Worm (Caenorhabditis elegans): ENCODE results near the gene K10C2.12.

The K10C2.12 gene

DNA sequence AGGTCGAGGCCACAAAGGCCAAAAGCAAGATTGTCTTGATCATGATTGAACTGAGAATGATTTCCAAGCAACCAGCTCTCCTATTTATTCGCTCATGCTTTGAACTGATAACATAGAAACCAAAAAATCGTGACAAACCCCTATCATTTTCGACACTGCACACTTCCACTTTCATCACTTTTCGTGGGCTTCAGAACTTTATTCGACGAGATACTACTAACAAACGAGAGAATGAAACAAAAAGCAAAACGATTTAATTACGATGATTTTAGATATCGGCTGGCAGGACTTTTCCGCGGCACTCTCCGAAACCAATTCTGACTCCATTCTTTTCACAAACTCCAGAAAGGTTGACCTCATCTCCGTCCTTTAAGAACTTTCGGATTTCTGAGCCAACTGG, 26.0 kb upstream of the K10C2.12 start, which contains the start of gene asp-14:
TSS of gene asp-14 (minus strand) at position 101 of the 400 bp plus-strand sequence.
- no peak for TF ChIP-seq ceh-16 (tag; optimal IDR thresholded peaks at IDR 0.05)
- peak; percentile 2 for TF ChIP-seq fos-1 (tag; optimal IDR thresholded peaks at IDR 0.05)

DNA sequence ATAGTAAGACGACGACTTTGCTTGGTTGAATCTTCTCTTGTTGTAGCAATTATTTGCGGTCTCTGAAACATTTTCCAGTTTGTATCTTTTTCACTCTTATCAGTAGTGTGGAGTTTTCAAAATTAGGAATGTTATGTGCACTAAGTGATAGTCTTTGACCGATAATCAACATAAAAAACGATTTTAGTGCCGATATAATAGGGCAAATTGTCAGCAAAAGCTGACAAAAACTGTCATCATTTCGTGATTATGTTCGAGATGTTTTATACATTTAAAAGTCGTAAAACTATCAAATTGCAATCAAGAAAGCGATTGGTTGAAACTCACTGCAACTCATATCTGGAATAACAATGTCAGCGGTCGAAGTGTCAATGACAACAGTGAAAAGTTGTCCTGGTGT, 24.7 kb upstream of the K10C2.12 start:
- no peak for TF ChIP-seq lsy-2 (tag; optimal IDR thresholded peaks at IDR 0.05)
- no peak for TF ChIP-seq nhr-21 (tag; optimal IDR thresholded peaks at IDR 0.05)
- TF ChIP-seq skn-1 (tag; optimal IDR thresholded peaks at IDR 0.05) = peak; percentile 97
- peak; percentile 46 for TF ChIP-seq fos-1 (tag; optimal IDR thresholded peaks at IDR 0.05)

DNA sequence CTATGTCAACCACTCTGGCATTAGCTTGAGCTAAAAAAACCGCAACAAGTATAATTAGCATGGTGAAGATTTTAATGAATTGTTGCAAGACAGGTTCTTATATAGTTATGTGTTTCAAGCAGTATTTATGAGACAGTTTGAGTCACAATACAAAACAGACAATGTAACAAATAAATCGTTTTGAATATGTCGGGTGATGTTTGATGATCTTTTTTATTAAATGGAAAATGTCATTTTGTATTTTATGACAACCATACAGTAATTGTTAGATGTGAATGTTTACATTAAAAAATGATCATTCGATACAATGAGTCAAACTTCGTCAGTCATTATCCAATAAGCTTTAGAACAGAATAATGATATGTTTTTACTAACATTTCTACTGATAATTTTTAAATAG, 22.8 kb upstream of the K10C2.12 start, which contains the start of gene K10C2.7:
TSS of gene K10C2.7 (minus strand) at position 101 of the 400 bp plus-strand sequence.
- no peak for TF ChIP-seq dmd-4 (tag; optimal IDR thresholded peaks at IDR 0.05)
- TF ChIP-seq unc-55 (GFP tag; optimal IDR thresholded peaks at IDR 0.05) = no peak
- TF ChIP-seq nhr-10 (tag; optimal IDR thresholded peaks at IDR 0.05) = no peak
- TF ChIP-seq R02D3.7 (tag; optimal IDR thresholded peaks at IDR 0.05) = no peak
- TF ChIP-seq crh-2 (tag; optimal IDR thresholded peaks at IDR 0.05) = no peak
- TF ChIP-seq zag-1 (tag; optimal IDR thresholded peaks at IDR 0.05) = no peak
- TF ChIP-seq lin-39 (tag; optimal IDR thresholded peaks at IDR 0.05) = no peak
- no peak for TF ChIP-seq ZK546.5 (tag; optimal IDR thresholded peaks at IDR 0.05)
- no peak for TF ChIP-seq elt-3 (tag; optimal IDR thresholded peaks at IDR 0.05)
- TF ChIP-seq ama-1 (optimal IDR thresholded peaks at IDR 0.05) = no peak
- no peak for TF ChIP-seq egl-27 (tag; optimal IDR thresholded peaks at IDR 0.05)
- no peak for TF ChIP-seq skn-1 (tag; optimal IDR thresholded peaks at IDR 0.05)
- no peak for TF ChIP-seq lin-11 (tag; optimal IDR thresholded peaks at IDR 0.05)
- TF ChIP-seq ztf-1 (GFP tag; conservative IDR thresholded peaks at IDR 0.05) = no peak

DNA sequence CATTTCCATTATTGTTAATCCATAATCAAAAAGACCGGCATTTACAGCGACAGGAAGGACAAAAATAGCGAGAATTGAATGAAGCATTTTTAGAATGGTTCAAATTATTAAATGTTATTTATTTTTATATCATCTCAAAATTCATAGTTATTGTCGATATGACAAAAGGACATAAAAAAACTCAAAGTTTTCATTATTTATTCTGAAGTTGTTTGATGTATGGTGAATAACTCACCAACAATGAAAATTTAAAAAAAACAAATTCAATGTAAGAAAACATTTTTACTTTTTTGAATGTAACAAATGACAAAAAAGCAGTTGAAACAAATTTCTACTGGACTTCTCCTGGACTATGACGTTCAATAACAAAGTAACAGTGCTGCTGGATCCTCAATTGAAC, 19.9 kb upstream of the K10C2.12 start, which contains the start of gene K10C2.14:
TSS of gene K10C2.14 (minus strand) at position 101 of the 400 bp plus-strand sequence.
- TF ChIP-seq elt-3 (tag; optimal IDR thresholded peaks at IDR 0.05) = no peak
- no peak for TF ChIP-seq C34F6.9 (tag; optimal IDR thresholded peaks at IDR 0.05)
- no peak for TF ChIP-seq lin-13 (GFP tag; optimal IDR thresholded peaks at IDR 0.05)
- no peak for TF ChIP-seq nhr-129 (tag; optimal IDR thresholded peaks at IDR 0.05)
- TF ChIP-seq fos-1 (tag; optimal IDR thresholded peaks at IDR 0.05) = no peak
- no peak for TF ChIP-seq snpc-4 (tag; optimal IDR thresholded peaks at IDR 0.05)
- TF ChIP-seq mbf-1 (tag; optimal IDR thresholded peaks at IDR 0.05) = no peak
- TF ChIP-seq peb-1 (tag; optimal IDR thresholded peaks at IDR 0.05) = no peak
- no peak for TF ChIP-seq nhr-11 (tag; optimal IDR thresholded peaks at IDR 0.05)
- TF ChIP-seq nhr-12 (tag; optimal IDR thresholded peaks at IDR 0.05) = no peak
- no peak for TF ChIP-seq nhr-10 (tag; optimal IDR thresholded peaks at IDR 0.05)
- TF ChIP-seq R02D3.7 (tag; optimal IDR thresholded peaks at IDR 0.05) = no peak
- no peak for TF ChIP-seq crh-2 (tag; optimal IDR thresholded peaks at IDR 0.05)
- no peak for TF ChIP-seq lsy-2 (tag; optimal IDR thresholded peaks at IDR 0.05)

DNA sequence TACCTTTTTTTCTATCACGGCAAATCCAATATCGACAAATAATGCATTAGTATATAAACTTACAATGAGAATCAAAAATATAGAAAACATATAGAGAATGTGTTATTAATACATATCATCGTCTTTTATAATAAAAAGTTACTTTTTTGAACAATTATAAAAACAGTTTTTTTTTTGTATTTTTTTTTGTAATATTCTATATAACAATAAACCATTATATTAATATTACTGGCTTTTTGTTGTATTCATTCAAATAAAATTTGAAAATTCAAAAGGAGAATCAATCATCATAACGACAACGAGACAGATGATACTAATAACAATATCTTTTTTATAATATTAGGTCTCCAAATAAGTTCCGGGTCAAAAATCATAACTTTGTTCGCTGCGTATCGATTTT, 17.0 kb upstream of the K10C2.12 start, which contains the start of gene K10C2.8:
TSS of gene K10C2.8 (minus strand) at position 101 of the 400 bp plus-strand sequence.
- no peak for TF ChIP-seq crh-2 (tag; optimal IDR thresholded peaks at IDR 0.05)
- TF ChIP-seq zag-1 (tag; optimal IDR thresholded peaks at IDR 0.05) = no peak
- TF ChIP-seq mbf-1 (tag; optimal IDR thresholded peaks at IDR 0.05) = no peak
- TF ChIP-seq lin-11 (tag; optimal IDR thresholded peaks at IDR 0.05) = no peak
- TF ChIP-seq nhr-11 (tag; optimal IDR thresholded peaks at IDR 0.05) = no peak
- no peak for TF ChIP-seq ZK546.5 (tag; optimal IDR thresholded peaks at IDR 0.05)
- no peak for TF ChIP-seq nhr-23 (tag; optimal IDR thresholded peaks at IDR 0.05)
- no peak for TF ChIP-seq nhr-129 (tag; optimal IDR thresholded peaks at IDR 0.05)
- no peak for TF ChIP-seq skn-1 (tag; optimal IDR thresholded peaks at IDR 0.05)
- no peak for TF ChIP-seq nhr-25 (tag; optimal IDR thresholded peaks at IDR 0.05)
- TF ChIP-seq nhr-237 (tag; optimal IDR thresholded peaks at IDR 0.05) = no peak
- no peak for TF ChIP-seq lin-13 (GFP tag; optimal IDR thresholded peaks at IDR 0.05)
- TF ChIP-seq ama-1 (optimal IDR thresholded peaks at IDR 0.05) = no peak
- TF ChIP-seq Y55F3AM.14 (GFP tag; optimal IDR thresholded peaks at IDR 0.05) = no peak
- no peak for TF ChIP-seq alr-1 (tag; optimal IDR thresholded peaks at IDR 0.05)
- TF ChIP-seq nhr-77 (tag; optimal IDR thresholded peaks at IDR 0.05) = no peak
- no peak for TF ChIP-seq unc-62 (GFP tag; optimal IDR thresholded peaks at IDR 0.05)
- no peak for TF ChIP-seq mab-5 (tag; optimal IDR thresholded peaks at IDR 0.05)
- no peak for TF ChIP-seq peb-1 (tag; optimal IDR thresholded peaks at IDR 0.05)

Measured in whole organism, L2 larva.